Worm (Caenorhabditis elegans) whole organism, early embryonic: ENCODE measurements around the gene fbxb-76.

Source experiments
- B0310.2 ChIP-seq: sonication (generic microtip); optimal IDR thresholded peaks from 2 replicates; lab custom pipeline; 2016; ENCODE audit warnings: mild to moderate bottlenecking, missing genetic modification characterization, missing compliant biosample characterization
- F13C5.2 ChIP-seq: sonication (generic microtip); optimal IDR thresholded peaks from 2 replicates; lab custom pipeline; 2017; ENCODE audit warnings: mild to moderate bottlenecking, missing genetic modification characterization, inconsistent platforms, missing compliant biosample characterization
- aly-1 ChIP-seq: sonication (generic microtip); optimal IDR thresholded peaks from 2 replicates; lab custom pipeline; 2016; ENCODE audit warnings: missing genetic modification characterization, missing compliant biosample characterization
- ama-1 ChIP-seq: fragments of 150-350 bp; optimal IDR thresholded peaks from 2 replicates; lab custom pipeline; 2014
- ceh-13 ChIP-seq: fragments of 200-800 bp; sonication (Bioruptor generic); optimal IDR thresholded peaks from 2 replicates; lab custom pipeline; 2018; ENCODE audit warnings: mild to moderate bottlenecking, missing genetic modification characterization, missing compliant biosample characterization
- ceh-36 ChIP-seq: sonication (generic microtip); optimal IDR thresholded peaks from 2 replicates; lab custom pipeline; 2016; ENCODE audit warnings: missing genetic modification characterization, inconsistent platforms, missing compliant biosample characterization
- ets-7 ChIP-seq: sonication (generic microtip); optimal IDR thresholded peaks from 2 replicates; lab custom pipeline; 2016; ENCODE audit warnings: missing genotype, missing genetic modification characterization, missing compliant biosample characterization
- flt-1 ChIP-seq: fragments of 200-800 bp; sonication (Bioruptor generic); IDR thresholded peaks from 2 replicates; pipeline ENCODE4 v1.3.6; 2022; ENCODE audit warnings: missing genetic modification characterization, missing compliant biosample characterization
- pes-1 ChIP-seq: fragments of 200-800 bp; sonication (Bioruptor generic); IDR thresholded peaks from 2 replicates; pipeline ENCODE4 v1.3.6; 2022; ENCODE audit warnings: missing genetic modification reagents, missing genetic modification characterization, missing compliant biosample characterization
- sea-1 ChIP-seq: fragments of 200-800 bp; sonication (Bioruptor generic); conservative IDR thresholded peaks from 2 replicates; pipeline ENCODE4 v1.3.6; 2022; ENCODE audit warnings: missing genetic modification characterization, missing compliant biosample characterization
- tbx-11 ChIP-seq: fragments of 200-800 bp; sonication (Bioruptor generic); IDR thresholded peaks from 2 replicates; pipeline ENCODE4 v1.3.6; 2022; ENCODE audit warnings: missing genetic modification characterization, missing compliant biosample characterization
- tbx-37 ChIP-seq: fragments of 200-800 bp; sonication (Bioruptor generic); conservative IDR thresholded peaks from 2 replicates; pipeline ENCODE4 v1.3.6; 2022; ENCODE audit warnings: missing genetic modification reagents, missing genetic modification characterization, missing compliant biosample characterization

DNA sequence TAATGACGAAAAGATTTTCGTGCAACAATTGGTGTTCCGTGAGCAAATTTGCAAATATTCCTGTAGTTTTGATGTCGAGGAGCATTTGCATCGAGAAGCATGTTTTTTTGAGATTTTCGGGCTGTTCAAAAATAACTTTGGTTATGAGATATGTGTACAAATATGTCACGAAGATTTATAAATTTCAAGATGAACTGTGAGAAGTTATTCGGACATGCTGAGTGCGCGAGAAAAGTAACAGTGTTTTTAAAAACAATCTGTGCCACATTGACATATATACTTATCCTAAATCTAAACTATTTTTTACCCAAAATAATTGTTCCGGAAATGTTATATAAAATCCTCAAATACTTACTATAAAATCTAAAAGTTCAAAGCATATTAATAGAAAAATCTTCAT, 42.5 kb upstream of the fbxb-76 start, which contains the start of gene F22B3.7:
- TF ChIP-seq tbx-37, result no peak
- TF ChIP-seq ama-1 (lab: Kevin White, UChicago), result no peak
- TF ChIP-seq aly-1 (tag; lab: Kevin White, UChicago), result no peak
- TF ChIP-seq pes-1 (GFP tag; lab: Robert Waterston, UW), result no peak
- TF ChIP-seq tbx-11, result no peak
- TF ChIP-seq flt-1 (GFP tag; lab: Robert Waterston, UW), result no peak
- TF ChIP-seq ets-7 (tag; lab: Kevin White, UChicago), result no peak
- TF ChIP-seq F13C5.2, result no peak
- no peak for TF ChIP-seq sea-1
- no peak for TF ChIP-seq B0310.2
- no peak for TF ChIP-seq ceh-13 (GFP tag; lab: Kevin White, UChicago)
- no peak for TF ChIP-seq ceh-36 (tag; lab: Kevin White, UChicago)
